Worm (Caenorhabditis elegans): ENCODE data around the gene nlp-63.

The nlp-63 gene

ce11 chrII:10172436-10172973 lies 17.3 kb downstream of the nlp-63 start, which contains the start of gene wbp-11:
wbp-11 (plus strand) TSS chrII:10172923.
- TF ChIP-seq skn-1 (tag; optimal IDR thresholded peaks at IDR 0.05): no peak
- TF ChIP-seq hmg-11 (tag; optimal IDR thresholded peaks at IDR 0.05): peak; percentile 10
- peak; percentile 66 for TF ChIP-seq lin-15B (tag; optimal IDR thresholded peaks at IDR 0.05)
- no peak for TF ChIP-seq tbx-2 (tag; optimal IDR thresholded peaks at IDR 0.05)
- TF ChIP-seq nfya-1 (tag; optimal IDR thresholded peaks at IDR 0.05; ENCODE audit: insufficient read depth): peak; percentile 47
- TF ChIP-seq pha-4 (tag; optimal IDR thresholded peaks at IDR 0.05): peak; percentile 69
- no peak for TF ChIP-seq nhr-23 (tag; optimal IDR thresholded peaks at IDR 0.05)
- TF ChIP-seq ama-1 (optimal IDR thresholded peaks at IDR 0.05): no peak
- no peak for TF ChIP-seq nhr-237 (tag; optimal IDR thresholded peaks at IDR 0.05)
- TF ChIP-seq ceh-28 (tag; optimal IDR thresholded peaks at IDR 0.05): no peak
- no peak for TF ChIP-seq ztf-11 (tag; optimal IDR thresholded peaks at IDR 0.05)

DNA sequence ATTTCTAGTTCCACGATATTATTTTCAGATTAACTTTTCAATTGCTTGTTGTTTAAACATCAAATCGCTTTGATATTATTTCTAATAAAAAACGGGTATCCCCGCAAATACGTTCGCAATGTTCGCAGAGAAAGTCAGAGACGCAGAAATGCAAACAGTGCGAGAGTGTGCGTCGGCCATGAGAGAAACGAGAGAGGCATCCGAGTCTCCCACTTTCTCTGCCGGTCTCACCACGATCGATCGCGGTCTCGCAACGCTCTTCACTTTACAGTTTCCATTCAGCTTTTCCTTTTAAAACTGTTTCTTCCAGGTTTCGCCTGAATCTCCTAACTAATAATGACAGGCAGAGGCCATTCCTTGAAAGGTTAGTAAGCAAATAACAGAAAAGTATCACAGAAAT lies 19.1 kb downstream of the nlp-63 start, which contains the start of gene F33H1.4:
TSS of gene F33H1.4 (plus strand) at position 311 of the 400 bp plus-strand sequence.
- TF ChIP-seq elt-2 (tag; optimal IDR thresholded peaks at IDR 0.05) (peak; percentile 29), nhr-23 (tag; optimal IDR thresholded peaks at IDR 0.05) (peak; percentile 57), nhr-43 (tag; optimal IDR thresholded peaks at IDR 0.05; ENCODE audit: poor library complexity, severe bottlenecking) (peak; percentile 36), jun-1 (tag; optimal IDR thresholded peaks at IDR 0.05) (peak; percentile 32), fkh-2 (tag; optimal IDR thresholded peaks at IDR 0.05) (no peak), tbx-2 (tag; optimal IDR thresholded peaks at IDR 0.05) (no peak), nhr-25 (tag; optimal IDR thresholded peaks at IDR 0.05) (peak; percentile 71), lin-15B (tag; optimal IDR thresholded peaks at IDR 0.05) (peak; percentile 97), R02D3.7 (tag; optimal IDR thresholded peaks at IDR 0.05) (peak; percentile 58), nhr-76 (tag; optimal IDR thresholded peaks at IDR 0.05) (no peak), ama-1 (optimal IDR thresholded peaks at IDR 0.05) (peak; percentile 68), ztf-11 (tag; optimal IDR thresholded peaks at IDR 0.05) (no peak), pha-4 (tag; optimal IDR thresholded peaks at IDR 0.05) (peak; percentile 84), egl-5 (tag; optimal IDR thresholded peaks at IDR 0.05) (no peak)

- TF ChIP-seq nhr-25 (tag; optimal IDR thresholded peaks at IDR 0.05): no peak
- TF ChIP-seq tbx-2 (tag; optimal IDR thresholded peaks at IDR 0.05): no peak
- no peak for TF ChIP-seq fkh-10 (GFP tag; optimal IDR thresholded peaks at IDR 0.05)
- no peak for TF ChIP-seq egl-5 (tag; optimal IDR thresholded peaks at IDR 0.05)
- TF ChIP-seq nhr-43 (tag; optimal IDR thresholded peaks at IDR 0.05; ENCODE audit: poor library complexity, severe bottlenecking): no peak
- TF ChIP-seq nhr-12 (tag; optimal IDR thresholded peaks at IDR 0.05): no peak
Measured at ce11 chrII:10182634-10183033, 27.4 kb downstream of the nlp-63 start, which contains the start of gene srd-1. srd-1 (minus strand) TSS chrII:10182734.

- TF ChIP-seq nhr-77 (tag; optimal IDR thresholded peaks at IDR 0.05): no peak
- TF ChIP-seq ceh-82 (tag; optimal IDR thresholded peaks at IDR 0.05): no peak
- TF ChIP-seq lin-39 (tag; optimal IDR thresholded peaks at IDR 0.05): no peak
- TF ChIP-seq nhr-12 (tag; optimal IDR thresholded peaks at IDR 0.05): no peak
Measured at ce11 chrII:10187808-10188207, 32.6 kb downstream of the nlp-63 start, which contains the start of gene srd-2. srd-2 (minus strand) TSS chrII:10187908.

DNA sequence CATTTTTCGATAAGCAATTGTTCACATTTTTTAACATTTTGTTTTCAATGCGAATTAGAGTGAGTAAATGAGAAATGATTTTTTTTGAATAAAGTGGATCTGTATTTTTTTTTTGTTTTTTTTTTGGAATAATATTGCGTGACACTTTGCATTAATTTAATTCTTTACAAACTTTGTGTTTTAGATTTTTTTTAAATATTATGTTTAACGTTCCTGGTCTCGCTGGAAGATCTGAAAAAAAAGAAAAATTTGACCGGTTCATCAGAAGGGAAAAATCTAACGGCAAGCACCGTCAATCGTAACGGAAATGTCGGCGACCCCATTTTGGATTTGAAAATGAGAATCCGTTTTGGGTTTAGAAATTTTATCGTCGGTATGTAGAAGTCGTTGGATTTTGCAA lies 34.2 kb downstream of the nlp-63 start, which contains the start of gene cdc-25.4:
TSS of gene cdc-25.4 (minus strand) at position 101 of the 400 bp plus-strand sequence.
- TF ChIP-seq nhr-43 (tag; optimal IDR thresholded peaks at IDR 0.05; ENCODE audit: poor library complexity, severe bottlenecking): no peak
- TF ChIP-seq nhr-11 (tag; optimal IDR thresholded peaks at IDR 0.05): no peak
- no peak for TF ChIP-seq nhr-77 (tag; optimal IDR thresholded peaks at IDR 0.05)
- no peak for TF ChIP-seq ama-1 (optimal IDR thresholded peaks at IDR 0.05)
- no peak for TF ChIP-seq fkh-2 (tag; optimal IDR thresholded peaks at IDR 0.05)
- TF ChIP-seq eor-1 (tag; optimal IDR thresholded peaks at IDR 0.05): no peak
- TF ChIP-seq ceh-82 (tag; optimal IDR thresholded peaks at IDR 0.05): no peak
- no peak for TF ChIP-seq nhr-23 (tag; optimal IDR thresholded peaks at IDR 0.05)
- no peak for TF ChIP-seq aly-2 (tag; optimal IDR thresholded peaks at IDR 0.05)
- no peak for TF ChIP-seq ztf-4 (tag; optimal IDR thresholded peaks at IDR 0.05)
- no peak for TF ChIP-seq snpc-4 (tag; optimal IDR thresholded peaks at IDR 0.05)
- no peak for TF ChIP-seq nhr-67 (tag; optimal IDR thresholded peaks at IDR 0.05)
- TF ChIP-seq mml-1 (tag; optimal IDR thresholded peaks at IDR 0.05): no peak
- no peak for TF ChIP-seq unc-39 (tag; optimal IDR thresholded peaks at IDR 0.05)
- no peak for TF ChIP-seq ZK546.5 (tag; optimal IDR thresholded peaks at IDR 0.05)
